Worm (Caenorhabditis elegans) whole organism, L4 larva: ENCODE results near the gene uroc-1.
A peak's percentile ranks its signal among the peaks of the same experiment; 100 is the strongest.

Experiments
- R02D3.7 ChIP-seq: fragments of 150-350 bp; sonication (generic microtip); optimal IDR thresholded peaks from 3 replicates; lab custom pipeline; 2014; ENCODE audit warnings: missing biosample characterization, missing genetic modification characterization
- Y5F2A.4 ChIP-seq: fragments of 200-800 bp; sonication (Bioruptor generic); optimal IDR thresholded peaks from 2 replicates; lab custom pipeline; 2018; ENCODE audit warnings: mild to moderate bottlenecking, missing genetic modification characterization, missing compliant biosample characterization
- ceh-20 ChIP-seq: fragments of 200-800 bp; sonication (Bioruptor generic); IDR thresholded peaks from 2 replicates; pipeline ENCODE4 v1.3.6; 2022; ENCODE audit warnings: missing genetic modification reagents, missing genetic modification characterization, missing compliant biosample characterization
- ctbp-1 ChIP-seq: fragments of 200-800 bp; sonication (Bioruptor generic); IDR thresholded peaks from 2 replicates; pipeline ENCODE4 v1.3.6; 2022; ENCODE audit warnings: missing genetic modification reagents, missing genetic modification characterization, missing compliant biosample characterization
- daf-8 ChIP-seq: fragments of 200-800 bp; sonication (Bioruptor generic); IDR thresholded peaks from 2 replicates; pipeline ENCODE4 v1.3.6; 2022; ENCODE audit warnings: missing genetic modification characterization, missing compliant biosample characterization
- egl-43 ChIP-seq: fragments of 200-800 bp; sonication (Bioruptor generic); IDR thresholded peaks from 2 replicates; pipeline ENCODE4 v1.3.6; 2022; ENCODE audit warnings: missing genetic modification reagents, missing genetic modification characterization, missing compliant biosample characterization
- fkh-10 ChIP-seq: fragments of 150-350 bp; optimal IDR thresholded peaks from 2 replicates; lab custom pipeline; 2014; ENCODE audit warnings: missing biosample characterization, missing genetic modification reagents, missing genetic modification characterization
- mdl-1 ChIP-seq, 2 experiments: fragments of 150-350 bp in 1 of 2; sonication (generic microtip) in 1 of 2; optimal IDR thresholded peaks; 2 replicates each; lab custom pipeline; 2014 to 2017; ENCODE audit warnings: missing biosample characterization in 2 of 2, missing genetic modification characterization in 2 of 2
- mep-1 ChIP-seq: fragments of 150-350 bp; sonication (generic microtip); optimal IDR thresholded peaks from 3 replicates; lab custom pipeline; 2014; ENCODE audit warnings: missing biosample characterization, missing genetic modification characterization
- nhr-102 ChIP-seq: sonication (generic microtip); optimal IDR thresholded peaks from 2 replicates; lab custom pipeline; 2016; ENCODE audit warnings: mild to moderate bottlenecking, missing genetic modification characterization, moderate library complexity, missing compliant biosample characterization
- nhr-77 ChIP-seq: fragments of 150-350 bp; optimal IDR thresholded peaks from 2 replicates; lab custom pipeline; 2014; ENCODE audit warnings: missing biosample characterization, missing genetic modification characterization
- pqm-1 ChIP-seq: sonication (generic microtip); optimal IDR thresholded peaks from 2 replicates; lab custom pipeline; 2017; ENCODE audit warnings: missing biosample characterization, missing genetic modification characterization
- ztf-11 ChIP-seq: fragments of 150-350 bp; optimal IDR thresholded peaks from 2 replicates; lab custom pipeline; 2014; ENCODE audit warnings: missing biosample characterization, missing genetic modification characterization

- no peak for TF ChIP-seq R02D3.7 (tag; lab: Kevin White, UChicago)
- no peak for TF ChIP-seq egl-43 (GFP tag; lab: Robert Waterston, UW)
- TF ChIP-seq mep-1 = no peak
- no peak for TF ChIP-seq ztf-11
- TF ChIP-seq ctbp-1 (GFP tag; lab: Robert Waterston, UW) = no peak
- no peak for TF ChIP-seq daf-8 (GFP tag; lab: Robert Waterston, UW)
- TF ChIP-seq Y5F2A.4 = no peak
- no peak for TF ChIP-seq nhr-77 (tag; lab: Kevin White, UChicago)
- TF ChIP-seq fkh-10 (GFP tag; lab: Kevin White, UChicago) = no peak
- no peak for TF ChIP-seq mdl-1 (tag; optimal IDR thresholded peaks at IDR 0.05; lab: Kevin White, UChicago)
- TF ChIP-seq pqm-1 (tag; lab: Kevin White, UChicago) = peak; percentile 57
- no peak for TF ChIP-seq nhr-102 (tag; lab: Kevin White, UChicago)
- no peak for TF ChIP-seq ceh-20 (GFP tag; lab: Robert Waterston, UW)
Observed at ce11 chrIV:16525018-16525417, 17.5 kb downstream of the uroc-1 start.
